Worm (Caenorhabditis elegans): ENCODE measurements around the gene C50D2.7.

ce11 chrII:55204-55603, 39.9 kb downstream of the C50D2.7 start, which contains the start of gene tre-5:
- TF ChIP-seq ama-1 (optimal IDR thresholded peaks at IDR 0.05), result no peak
- no peak for TF ChIP-seq B0310.2 (tag; optimal IDR thresholded peaks at IDR 0.05)
- no peak for TF ChIP-seq flt-1 (GFP tag; IDR thresholded peaks at IDR 0.05)
- no peak for TF ChIP-seq hmbx-1 (tag; optimal IDR thresholded peaks at IDR 0.05)
- TF ChIP-seq tbx-11 (GFP tag; IDR thresholded peaks at IDR 0.05), result no peak
- no peak for TF ChIP-seq scrt-1 (GFP tag; IDR thresholded peaks at IDR 0.05)
- TF ChIP-seq ceh-13 (GFP tag; optimal IDR thresholded peaks at IDR 0.05), result no peak
- TF ChIP-seq tbx-37 (GFP tag; conservative IDR thresholded peaks at IDR 0.05), result no peak
- no peak for TF ChIP-seq hmg-4 (GFP tag; optimal IDR thresholded peaks at IDR 0.05)
- TF ChIP-seq tra-4 (tag; optimal IDR thresholded peaks at IDR 0.05), result no peak
- TF ChIP-seq aly-1 (tag; optimal IDR thresholded peaks at IDR 0.05), result no peak

Data from whole organism, early embryonic.